Fruit fly (Drosophila melanogaster) whole organism, prepupa: ENCODE data around the gene t-Grip128.

Source experiments
- Blimp-1 ChIP-seq: fragments of 200-800 bp; sonication (Bioruptor generic); optimal IDR thresholded peaks from 3 replicates; lab custom pipeline; 2017; ENCODE audit warnings: missing biosample characterization, missing genetic modification characterization, mild to moderate bottlenecking, moderate library complexity, missing genetic modification reagents
- CG15336 ChIP-seq: fragments of 200-800 bp; sonication (Bioruptor generic); IDR thresholded peaks from 2 replicates; pipeline ENCODE4 v1.3.6; 2022; ENCODE audit warnings: missing biosample characterization, missing genetic modification characterization
- CG1621 ChIP-seq: fragments of 200-800 bp; sonication (Bioruptor generic); optimal IDR thresholded peaks from 3 replicates; lab custom pipeline; 2018; ENCODE audit warnings: missing biosample characterization, mild to moderate bottlenecking, missing genetic modification characterization
- CG3919 ChIP-seq: fragments of 200-800 bp; sonication (Bioruptor generic); optimal IDR thresholded peaks from 3 replicates; lab custom pipeline; 2016; ENCODE audit warnings: missing biosample characterization, missing genetic modification characterization
- CG6276 ChIP-seq: fragments of 200-800 bp; sonication (Bioruptor generic); optimal IDR thresholded peaks from 2 replicates; lab custom pipeline; 2017; ENCODE audit warnings: missing biosample characterization, mild to moderate bottlenecking, missing genetic modification characterization
- CG6808 ChIP-seq: fragments of 200-800 bp; sonication (Bioruptor generic); optimal IDR thresholded peaks from 3 replicates; lab custom pipeline; 2017; ENCODE audit warnings: missing biosample characterization, missing genetic modification characterization, mild to moderate bottlenecking, moderate library complexity, missing genetic modification reagents
- CG6854 ChIP-seq: fragments of 200-800 bp; sonication (Bioruptor generic); optimal IDR thresholded peaks from 2 replicates; lab custom pipeline; 2017; ENCODE audit warnings: missing biosample characterization, mild to moderate bottlenecking, missing genetic modification characterization
- CG8119 ChIP-seq: fragments of 200-800 bp; sonication (Bioruptor generic); IDR thresholded peaks from 3 replicates; pipeline ENCODE4 v1.3.6; 2022; ENCODE audit warnings: missing biosample characterization, missing genetic modification characterization
- CG9139 ChIP-seq: fragments of 200-800 bp; sonication (Bioruptor generic); optimal IDR thresholded peaks from 3 replicates; lab custom pipeline; 2017; ENCODE audit warnings: missing biosample characterization, mild to moderate bottlenecking, missing genetic modification characterization
- Eip75B ChIP-seq: fragments of 200-800 bp; sonication (Bioruptor generic); optimal IDR thresholded peaks from 3 replicates; lab custom pipeline; 2016; ENCODE audit warnings: missing biosample characterization, missing genetic modification characterization
- Eip78C ChIP-seq: fragments of 200-800 bp; sonication (Bioruptor generic); peaks from one replicate; lab custom pipeline; 2016; ENCODE audit warnings: missing biosample characterization, missing genetic modification characterization
- Hr38 ChIP-seq: sonication (Bioruptor generic); optimal IDR thresholded peaks from 2 replicates; lab custom pipeline; 2016; ENCODE audit warnings: missing biosample characterization, missing genetic modification characterization
- Hr39 ChIP-seq: fragments of 200-800 bp; sonication (Bioruptor generic); optimal IDR thresholded peaks from 2 replicates; lab custom pipeline; 2016; ENCODE audit warnings: missing biosample characterization, missing genetic modification characterization
- Met ChIP-seq: fragments of 200-800 bp; sonication (Bioruptor generic); optimal IDR thresholded peaks from 3 replicates; lab custom pipeline; 2016; ENCODE audit warnings: missing biosample characterization, missing genetic modification characterization
- Smox ChIP-seq: fragments of 200-800 bp; sonication (Bioruptor generic); optimal IDR thresholded peaks from 3 replicates; lab custom pipeline; 2016; ENCODE audit warnings: missing biosample characterization, missing genetic modification characterization
- Sox15 ChIP-seq: fragments of 200-800 bp; sonication (Bioruptor generic); optimal IDR thresholded peaks from 3 replicates; lab custom pipeline; 2016; ENCODE audit warnings: missing biosample characterization, missing genetic modification characterization
- dac ChIP-seq: fragments of 200-800 bp; sonication (Bioruptor generic); optimal IDR thresholded peaks from 2 replicates; lab custom pipeline; 2017; ENCODE audit warnings: missing biosample characterization, mild to moderate bottlenecking, missing genetic modification characterization
- fd85E ChIP-seq: fragments of 200-800 bp; sonication (Bioruptor generic); optimal IDR thresholded peaks from 3 replicates; lab custom pipeline; 2016; ENCODE audit warnings: missing biosample characterization, missing genetic modification characterization
- fkh ChIP-seq: fragments of 200-800 bp; sonication (Bioruptor generic); optimal IDR thresholded peaks from 3 replicates; lab custom pipeline; 2017; ENCODE audit warnings: missing biosample characterization, mild to moderate bottlenecking, missing genetic modification characterization, moderate library complexity
- spab ChIP-seq: fragments of 200-800 bp; sonication (Bioruptor generic); optimal IDR thresholded peaks from 2 replicates; lab custom pipeline; 2017; ENCODE audit warnings: missing biosample characterization, mild to moderate bottlenecking, missing genetic modification characterization, missing genetic modification reagents
- ss ChIP-seq, 2 experiments: fragments of 200-800 bp; sonication (Bioruptor generic); optimal IDR thresholded peaks; 2 replicates in 1 of 2; 3 replicates in 1 of 2; lab custom pipeline; 2017 to 2018; ENCODE audit warnings: mild to moderate bottlenecking in 2 of 2, missing biosample characterization in 2 of 2, missing genetic modification characterization in 2 of 2, moderate library complexity in 1 of 2
- svp ChIP-seq: fragments of 200-800 bp; sonication (Bioruptor generic); peaks from one replicate; lab custom pipeline; 2016; ENCODE audit warnings: missing biosample characterization, missing genetic modification characterization

The t-Grip128 gene

dm6 chr3L:4978041-4978440, 18.6 kb downstream of the t-Grip128 start:
- TF ChIP-seq CG9139 (GFP tag; lab: Kevin White, UChicago), result no peak
- TF ChIP-seq CG15336, result no peak
- no peak for TF ChIP-seq CG6808 (GFP tag; lab: Kevin White, UChicago)
- no peak for TF ChIP-seq CG1621 (tag; lab: Kevin White, UChicago)
- no peak for TF ChIP-seq Hr38 (GFP tag; lab: Kevin White, UChicago)
- no peak for TF ChIP-seq Smox
- TF ChIP-seq dac, result no peak
- no peak for TF ChIP-seq fd85E
- no peak for TF ChIP-seq Hr39 (GFP tag; lab: Kevin White, UChicago)
- no peak for TF ChIP-seq spab (GFP tag; lab: Kevin White, UChicago)
- TF ChIP-seq CG6276 (GFP tag; lab: Kevin White, UChicago), result no peak

- TF ChIP-seq svp (GFP tag; lab: Kevin White, UChicago), result peak; percentile 46
- TF ChIP-seq Sox15 (GFP tag; lab: Kevin White, UChicago), result no peak
- TF ChIP-seq Blimp-1 (GFP tag; lab: Kevin White, UChicago), result peak; percentile 73
- peak; percentile 32 for TF ChIP-seq CG6854 (GFP tag; lab: Kevin White, UChicago)
- TF ChIP-seq Eip78C (GFP tag; lab: Kevin White, UChicago), result peak; percentile 63
- no peak for TF ChIP-seq ss (GFP tag; optimal IDR thresholded peaks at IDR 0.05; lab: Kevin White, UChicago)
- no peak for TF ChIP-seq CG6276 (GFP tag; lab: Kevin White, UChicago)
- TF ChIP-seq Met (GFP tag; lab: Kevin White, UChicago), result peak; percentile 15
- no peak for TF ChIP-seq Eip75B (GFP tag; lab: Kevin White, UChicago)
Measured at dm6 chr3L:4976059-4976823, 20.4 kb downstream of the t-Grip128 start.

- peak; percentile 48 for TF ChIP-seq fkh (GFP tag; lab: Kevin White, UChicago)
- no peak for TF ChIP-seq CG3919 (GFP tag; lab: Kevin White, UChicago)
Measured at dm6 chr3L:4969328-4969727, 27.3 kb downstream of the t-Grip128 start.

DNA sequence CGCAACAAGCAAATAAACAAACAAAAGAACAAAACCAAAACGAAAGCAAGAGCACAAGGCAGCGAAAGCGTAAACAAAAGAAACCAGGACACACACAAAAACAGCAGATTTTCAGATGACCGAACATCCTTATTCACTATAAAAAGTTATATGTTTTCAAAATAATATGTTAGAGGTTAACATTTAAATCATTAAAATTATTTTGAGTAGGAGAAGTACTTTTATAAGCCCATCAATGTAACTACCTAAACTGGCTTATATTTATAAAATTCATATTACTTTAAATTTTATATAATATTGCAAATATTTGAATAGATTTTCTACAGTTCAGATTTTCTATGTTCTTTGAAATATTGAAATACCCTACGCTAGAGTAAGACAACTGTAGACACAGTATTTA, 29.9 kb downstream of the t-Grip128 start:
- TF ChIP-seq CG8119, result no peak
- TF ChIP-seq svp (GFP tag; lab: Kevin White, UChicago), result peak; percentile 41
